Fruit fly (Drosophila melanogaster): ENCODE data around the gene DNAlig3.

The DNAlig3 gene

dm6 chr3R:12406235-12407196 lies 4.9 kb upstream of the DNAlig3 start, which contains the start of gene CG5167 (continued):
- TF ChIP-seq row (GFP tag; IDR thresholded peaks at IDR 0.05) = peak; percentile 70
- TF ChIP-seq CG8765 (GFP tag; IDR thresholded peaks at IDR 0.05) = 0 out of 2 replicates have a peak, but pooled peaks have one; percentile 5
- no peak for TF ChIP-seq usp (GFP tag; optimal IDR thresholded peaks at IDR 0.05)
- TF ChIP-seq CG34224 (GFP tag; IDR thresholded peaks at IDR 0.05; ENCODE audit: partially characterized antibody) = peak; percentile 43; the same call in 2 of the 3 replicates
- TF ChIP-seq Six4 (GFP tag; optimal IDR thresholded peaks at IDR 0.05) = no peak
- TF ChIP-seq Ets97D (GFP tag; optimal IDR thresholded peaks at IDR 0.05) = no peak
- TF ChIP-seq unc-4 (GFP tag; IDR thresholded peaks at IDR 0.05; ENCODE audit: partially characterized antibody) = peak; percentile 39; the same call in 1 of the 2 replicates
- TF ChIP-seq Usf (GFP tag; optimal IDR thresholded peaks at IDR 0.05) = no peak
- peak; percentile 25; the same call in 1 of the 4 replicates for TF ChIP-seq Dll (GFP tag; IDR thresholded peaks at IDR 0.05; ENCODE audit: partially characterized antibody)
- TF ChIP-seq CG11398 (GFP tag; optimal IDR thresholded peaks at IDR 0.05) = no peak
- TF ChIP-seq CG12104 (GFP tag; optimal IDR thresholded peaks at IDR 0.05) = peak; percentile 36
- TF ChIP-seq nerfin-1 (tag; optimal IDR thresholded peaks at IDR 0.05) = peak; percentile 7
- no peak for TF ChIP-seq fd102C (GFP tag; optimal IDR thresholded peaks at IDR 0.05)
- peak; percentile 3 for TF ChIP-seq odd (GFP tag; optimal IDR thresholded peaks at IDR 0.05)
- TF ChIP-seq Vsx1 (GFP tag; optimal IDR thresholded peaks at IDR 0.05) = peak; percentile 9
- TF ChIP-seq ara (GFP tag; IDR thresholded peaks at IDR 0.05) = no peak
- no peak for TF ChIP-seq hkb (optimal IDR thresholded peaks at IDR 0.05)
- peak; percentile 59 for TF ChIP-seq hkb (GFP tag; IDR thresholded peaks at IDR 0.05)
- TF ChIP-seq phol (tag; optimal IDR thresholded peaks at IDR 0.05) = peak; percentile 48
- 0 out of 3 replicates have a peak, but pooled peaks have one; percentile 30 for TF ChIP-seq CG34422 (GFP tag; IDR thresholded peaks at IDR 0.05)
- no peak for TF ChIP-seq pfk (GFP tag; optimal IDR thresholded peaks at IDR 0.05)
- TF ChIP-seq CG13123 (GFP tag; optimal IDR thresholded peaks at IDR 0.05) = no peak
- TF ChIP-seq CG9797 (GFP tag; optimal IDR thresholded peaks at IDR 0.05) = no peak
- TF ChIP-seq CG4730 (GFP tag; IDR thresholded peaks at IDR 0.05) = peak; percentile 8; the same call in 1 of the 2 replicates
- TF ChIP-seq ind (GFP tag; optimal IDR thresholded peaks at IDR 0.05) = peak; percentile 27
- TF ChIP-seq aop (GFP tag; IDR thresholded peaks at IDR 0.05) = no peak

dm6 chr3R:12405928-12406234 lies 4.2 kb upstream of the DNAlig3 start, which contains the start of gene Cyp9f2:
TSS of gene Cyp9f2 (minus strand) at chr3R:12406028.
- TF ChIP-seq scrt (GFP tag; optimal IDR thresholded peaks at IDR 0.05) (no peak), Ravus (GFP tag; IDR thresholded peaks at IDR 0.05) (no peak), CG6689 (GFP tag; IDR thresholded peaks at IDR 0.05) (no peak), bbx (GFP tag; IDR thresholded peaks at IDR 0.05; ENCODE audit: partially characterized antibody) (0 out of 2 replicates have a peak, but pooled peaks have one; percentile 8), tx (GFP tag; optimal IDR thresholded peaks at IDR 0.05) (no peak), fd64A (GFP tag; optimal IDR thresholded peaks at IDR 0.05) (no peak), caup (GFP tag; optimal IDR thresholded peaks at IDR 0.05; ENCODE audit: severe bottlenecking) (no peak), CG3407 (GFP tag; optimal IDR thresholded peaks at IDR 0.05) (no peak), CG11723 (GFP tag; optimal IDR thresholded peaks at IDR 0.05) (no peak)

dm6 chr3R:12405134-12405533 lies 3.5 kb upstream of the DNAlig3 start:
- no peak for TF ChIP-seq corto (GFP tag; optimal IDR thresholded peaks at IDR 0.05)
- TF ChIP-seq bigmax (GFP tag; optimal IDR thresholded peaks at IDR 0.05) = no peak
- TF ChIP-seq CG6813 (GFP tag; optimal IDR thresholded peaks at IDR 0.05) = no peak
- no peak for TF ChIP-seq CG18011 (GFP tag; optimal IDR thresholded peaks at IDR 0.05)
- peak; percentile 54 for TF ChIP-seq CG34376 (GFP tag; optimal IDR thresholded peaks at IDR 0.05)
- no peak for TF ChIP-seq tgo (GFP tag; IDR thresholded peaks at IDR 0.05)
- no peak for TF ChIP-seq CG18764 (GFP tag; optimal IDR thresholded peaks at IDR 0.05)
- TF ChIP-seq D19B (GFP tag; optimal IDR thresholded peaks at IDR 0.05) = no peak
- TF ChIP-seq CG14050 (GFP tag; IDR thresholded peaks at IDR 0.05) = no peak
- TF ChIP-seq CG6791 (GFP tag; IDR thresholded peaks at IDR 0.05; ENCODE audit: partially characterized antibody) = no peak
- no peak for TF ChIP-seq wdn (GFP tag; IDR thresholded peaks at IDR 0.05)
- TF ChIP-seq NC2β (GFP tag; optimal IDR thresholded peaks at IDR 0.05) = no peak
- no peak for TF ChIP-seq CG10979 (tag; optimal IDR thresholded peaks at IDR 0.05)

Measured in whole organism, embryonic.